Fruit fly (Drosophila melanogaster): ENCODE measurements around the gene Nup43.

DNA sequence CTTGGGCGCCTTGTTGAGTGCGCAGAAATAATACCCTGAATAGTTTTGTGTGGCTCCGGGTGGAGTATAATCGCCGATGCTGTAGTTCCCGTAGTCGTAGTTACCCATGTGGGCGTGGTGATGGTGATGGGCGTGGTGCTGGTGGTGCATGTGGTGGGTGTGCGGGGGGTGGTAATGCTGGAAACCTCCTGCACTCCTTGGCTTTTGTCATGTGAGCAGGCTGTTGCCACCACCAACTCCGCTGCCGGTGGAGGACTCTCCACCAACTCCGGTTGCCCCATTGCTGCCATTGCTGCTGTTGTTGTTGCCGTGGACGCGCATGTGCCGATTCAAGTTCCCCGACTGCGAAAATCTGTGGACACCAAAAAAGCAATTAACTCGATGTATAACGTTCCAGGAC lies 2.2 kb downstream of the Nup43 start:
- no peak for TF ChIP-seq pan (optimal IDR thresholded peaks at IDR 0.05)
- no peak for TF ChIP-seq HLH106 (tag; optimal IDR thresholded peaks at IDR 0.05)
- no peak for TF ChIP-seq Myc (optimal IDR thresholded peaks at IDR 0.05)
- no peak for TF ChIP-seq OdsH (GFP tag; optimal IDR thresholded peaks at IDR 0.05)
